Fruit fly (Drosophila melanogaster) whole organism, prepupa: Measurements from ENCODE around the gene CG46514.
"Not testable (repeated sequence)": the region's sequence is repeated elsewhere in the genome, so short reads cannot be mapped to it uniquely, and the experiment has no call there.

Source experiments
- CG10631 ChIP-seq: fragments of 200-800 bp; sonication (Bioruptor generic); optimal IDR thresholded peaks from 2 replicates; lab custom pipeline; 2016; ENCODE audit warnings: missing biosample characterization, missing genetic modification characterization
- CG11294 ChIP-seq: fragments of 200-800 bp; sonication (Bioruptor generic); IDR thresholded peaks from 2 replicates; pipeline ENCODE4 v1.3.6; 2022; ENCODE audit warnings: missing biosample characterization, missing genetic modification characterization
- CG6808 ChIP-seq: fragments of 200-800 bp; sonication (Bioruptor generic); optimal IDR thresholded peaks from 3 replicates; lab custom pipeline; 2017; ENCODE audit warnings: missing biosample characterization, missing genetic modification characterization, mild to moderate bottlenecking, moderate library complexity, missing genetic modification reagents
- Hr38 ChIP-seq: sonication (Bioruptor generic); optimal IDR thresholded peaks from 2 replicates; lab custom pipeline; 2016; ENCODE audit warnings: missing biosample characterization, missing genetic modification characterization
- Sox102F ChIP-seq: fragments of 200-800 bp; sonication (Bioruptor generic); optimal IDR thresholded peaks from 2 replicates; lab custom pipeline; 2016; ENCODE audit warnings: missing biosample characterization, mild to moderate bottlenecking, missing genetic modification characterization
- dac ChIP-seq: fragments of 200-800 bp; sonication (Bioruptor generic); optimal IDR thresholded peaks from 2 replicates; lab custom pipeline; 2017; ENCODE audit warnings: missing biosample characterization, mild to moderate bottlenecking, missing genetic modification characterization
- net ChIP-seq: fragments of 200-800 bp; sonication (Bioruptor generic); optimal IDR thresholded peaks from 3 replicates; lab custom pipeline; 2016; ENCODE audit warnings: missing biosample characterization, missing genetic modification characterization

DNA sequence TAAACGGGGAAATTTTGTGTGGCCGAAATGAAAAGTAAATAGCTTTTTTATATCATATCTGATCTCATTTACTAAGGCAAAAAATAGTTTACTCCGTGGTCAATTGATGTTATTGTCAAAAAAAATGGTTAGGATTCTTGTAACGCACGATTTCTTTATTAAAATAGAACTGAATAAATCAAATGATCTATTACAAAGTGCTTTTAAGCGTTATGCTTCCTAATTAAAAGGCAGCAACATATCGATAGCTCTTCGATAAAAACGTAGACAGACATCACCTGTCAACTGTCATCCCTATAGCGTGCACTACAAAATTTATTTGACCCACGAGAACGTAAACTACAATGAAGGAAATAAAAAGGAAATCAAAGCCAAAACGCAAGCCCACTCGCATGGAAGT lies at the start of gene CG46514:
- TF ChIP-seq dac; CG10631 (GFP tag; lab: Kevin White, UChicago); Sox102F (GFP tag; lab: Kevin White, UChicago); net (GFP tag; lab: Kevin White, UChicago); CG11294; CG6808 (GFP tag; lab: Kevin White, UChicago); Hr38 (GFP tag; lab: Kevin White, UChicago): not testable (repeated sequence)
